Fruit fly (Drosophila melanogaster) whole organism, embryonic: Measurements from ENCODE around the gene CG9522.

ENCODE experiments used
- Aef1 ChIP-seq: fragments of 200-800 bp; sonication (Bioruptor generic); IDR thresholded peaks from 3 replicates; pipeline ENCODE4 v1.3.6; 2022; ENCODE audit warnings: missing biosample characterization, missing genetic modification characterization
- Asciz ChIP-seq: fragments of 200-800 bp; sonication (Bioruptor generic); optimal IDR thresholded peaks from 2 replicates; lab custom pipeline; 2017; ENCODE audit warnings: missing biosample characterization, mild to moderate bottlenecking, missing genetic modification characterization, missing genetic modification reagents
- Awh ChIP-seq: fragments of 200-800 bp; sonication (Bioruptor generic); IDR thresholded peaks from 2 replicates; pipeline ENCODE4, ENCODE4 v1.3.6; 2022; ENCODE audit warnings: missing biosample characterization, missing genetic modification characterization
- CG10147 ChIP-seq: fragments of 200-800 bp; sonication (Bioruptor generic); optimal IDR thresholded peaks from 2 replicates; lab custom pipeline; 2019; ENCODE audit warnings: missing biosample characterization, mild to moderate bottlenecking, missing genetic modification characterization, moderate library complexity
- CG11093 ChIP-seq: fragments of 200-800 bp; sonication (Bioruptor generic); IDR thresholded peaks from 3 replicates; pipeline ENCODE4 v1.3.6; 2022; ENCODE audit warnings: missing biosample characterization, missing genetic modification characterization
- CG15601 ChIP-seq: fragments of 200-800 bp; sonication (Bioruptor generic); optimal IDR thresholded peaks from 3 replicates; lab custom pipeline; 2019; ENCODE audit warnings: missing biosample characterization, mild to moderate bottlenecking, missing genetic modification characterization, moderate library complexity
- CG17385 ChIP-seq: fragments of 200-800 bp; sonication (Bioruptor generic); optimal IDR thresholded peaks from 3 replicates; lab custom pipeline; 2018; ENCODE audit warnings: missing biosample characterization, mild to moderate bottlenecking, missing genetic modification characterization
- CG18262 ChIP-seq: fragments of 200-800 bp; optimal IDR thresholded peaks from 3 replicates; lab custom pipeline; 2019; ENCODE audit warnings: missing biosample characterization, mild to moderate bottlenecking, missing genetic modification characterization, moderate library complexity
- CG18599 ChIP-seq: fragments of 200-800 bp; sonication (Bioruptor generic); optimal IDR thresholded peaks from 3 replicates; lab custom pipeline; 2017; ENCODE audit warnings: missing biosample characterization, missing genetic modification characterization, mild to moderate bottlenecking, moderate library complexity, missing genetic modification reagents
- CG2120 ChIP-seq: fragments of 200-800 bp; sonication (Bioruptor generic); optimal IDR thresholded peaks from 3 replicates; lab custom pipeline; 2016; ENCODE audit warnings: missing biosample characterization, missing genetic modification characterization
- CG3065 ChIP-seq: fragments of 200-800 bp; sonication (Bioruptor generic); optimal IDR thresholded peaks from 2 replicates; lab custom pipeline; 2016; ENCODE audit warnings: missing biosample characterization, missing genetic modification characterization
- CG31441 ChIP-seq: fragments of 200-800 bp; sonication (Bioruptor generic); IDR thresholded peaks from 2 replicates; pipeline ENCODE4 v1.3.6; 2022; ENCODE audit warnings: missing biosample characterization, missing genetic modification characterization
- CG3163 ChIP-seq: fragments of 200-800 bp; sonication (Bioruptor generic); optimal IDR thresholded peaks from 3 replicates; lab custom pipeline; 2016; ENCODE audit warnings: missing biosample characterization, missing genetic modification characterization
- CG32772 ChIP-seq: fragments of 200-800 bp; sonication (Bioruptor generic); IDR thresholded peaks from 2 replicates; pipeline ENCODE4 v1.3.6; 2022; ENCODE audit warnings: missing biosample characterization, missing genetic modification characterization
- CG33557 ChIP-seq: fragments of 200-800 bp; sonication (Bioruptor generic); optimal IDR thresholded peaks from 2 replicates; lab custom pipeline; 2019; ENCODE audit warnings: missing biosample characterization, mild to moderate bottlenecking, missing genetic modification characterization, moderate library complexity
- CG3407 ChIP-seq: fragments of 200-800 bp; sonication (Bioruptor generic); optimal IDR thresholded peaks from 2 replicates; lab custom pipeline; 2018; ENCODE audit warnings: missing biosample characterization, mild to moderate bottlenecking, missing genetic modification characterization
- CG3838 ChIP-seq: fragments of 200-800 bp; sonication (Bioruptor generic); optimal IDR thresholded peaks from 3 replicates; lab custom pipeline; 2016; ENCODE audit warnings: missing biosample characterization, missing genetic modification characterization
- CG4360 ChIP-seq: fragments of 200-800 bp; sonication (Bioruptor generic); IDR thresholded peaks from 2 replicates; pipeline ENCODE4 v1.3.6; 2022; ENCODE audit warnings: missing biosample characterization, missing genetic modification characterization
- CG4854 ChIP-seq: fragments of 200-800 bp; sonication (Bioruptor generic); optimal IDR thresholded peaks from 2 replicates; lab custom pipeline; 2016; ENCODE audit warnings: missing biosample characterization, missing genetic modification characterization, inconsistent platforms
- CG5953 ChIP-seq: fragments of 200-800 bp; sonication (Bioruptor generic); IDR thresholded peaks from 2 replicates; pipeline ENCODE4 v1.3.6; 2022; ENCODE audit warnings: missing biosample characterization, missing genetic modification characterization
- CG8765 ChIP-seq: fragments of 200-800 bp; sonication (Bioruptor generic); IDR thresholded peaks from 2 replicates; pipeline ENCODE4 v1.3.6; 2022; ENCODE audit warnings: missing biosample characterization, missing genetic modification characterization
- D19A ChIP-seq: fragments of 200-800 bp; optimal IDR thresholded peaks from 3 replicates; lab custom pipeline; 2019; ENCODE audit warnings: missing biosample characterization, mild to moderate bottlenecking, missing genetic modification characterization, moderate library complexity
- Dp ChIP-seq: fragments of 200-800 bp; sonication (Bioruptor generic); optimal IDR thresholded peaks from 2 replicates; lab custom pipeline; 2018; ENCODE audit warnings: missing biosample characterization, mild to moderate bottlenecking, missing genetic modification characterization, moderate library complexity
- ERR ChIP-seq: fragments of 200-800 bp; sonication (Bioruptor generic); optimal IDR thresholded peaks from 2 replicates; lab custom pipeline; 2016; ENCODE audit warnings: missing biosample characterization, missing genetic modification characterization
- H15 ChIP-seq: fragments of 200-800 bp; sonication (Bioruptor generic); IDR thresholded peaks from 3 replicates; pipeline ENCODE4 v1.3.6; 2022; ENCODE audit warnings: missing biosample characterization, missing genetic modification characterization
- Hr3 ChIP-seq: fragments of 200-800 bp; sonication (Bioruptor generic); optimal IDR thresholded peaks from 3 replicates; lab custom pipeline; 2016; ENCODE audit warnings: missing biosample characterization, missing genetic modification characterization
- Hr78 ChIP-seq, 2 experiments: fragments of 200-800 bp in 1 of 2; fragments of >200 bp in 1 of 2; sonication (Bioruptor generic) in 1 of 2; optimal IDR thresholded peaks; 2 replicates each; lab custom pipeline; 2017 to 2019; ENCODE audit warnings: missing biosample characterization in 2 of 2, missing genetic modification characterization in 2 of 2, mild to moderate bottlenecking in 1 of 2, moderate library complexity in 1 of 2
- Opbp ChIP-seq: fragments of 200-800 bp; sonication (Bioruptor generic); IDR thresholded peaks from 3 replicates; pipeline ENCODE4 v1.3.6; 2022; ENCODE audit warnings: missing biosample characterization, missing genetic modification characterization; ENCODE audit not compliant: partially characterized antibody
- Pdp1 ChIP-seq, 2 experiments: fragments of 200-800 bp; sonication (Bioruptor generic); optimal IDR thresholded peaks; 3 replicates each; lab custom pipeline; 2016; ENCODE audit warnings: missing biosample characterization in 2 of 2, missing genetic modification characterization in 2 of 2, mild to moderate bottlenecking in 1 of 2, moderate library complexity in 1 of 2
- Tbp ChIP-seq: fragments of >200 bp; optimal IDR thresholded peaks from 2 replicates; lab custom pipeline; 2018; ENCODE audit warnings: missing biosample characterization, missing genetic modification characterization
- Trl ChIP-seq, 3 experiments: fragments of >200 bp in 2 of 3; fragments of 200-800 bp in 1 of 3; sonication (Bioruptor generic) in 1 of 3; optimal IDR thresholded peaks; 2 replicates in 1 of 3; 3 replicates in 2 of 3; lab custom pipeline; 2016 to 2017; ENCODE audit warnings: missing biosample characterization in 1 of 3, missing genetic modification characterization in 1 of 3
- ab ChIP-seq: fragments of 200-800 bp; sonication (Bioruptor generic); optimal IDR thresholded peaks from 2 replicates; lab custom pipeline; 2016; ENCODE audit warnings: missing biosample characterization, missing genetic modification characterization
- abd-A ChIP-seq: fragments of 200-800 bp; sonication (Bioruptor generic); optimal IDR thresholded peaks from 3 replicates; lab custom pipeline; 2019; ENCODE audit warnings: missing biosample characterization, mild to moderate bottlenecking, missing genetic modification characterization, moderate library complexity
- bowl ChIP-seq: fragments of 200-800 bp; sonication (Bioruptor generic); IDR thresholded peaks from 2 replicates; pipeline ENCODE4 v1.3.6; 2022; ENCODE audit warnings: missing biosample characterization, missing genetic modification characterization
- ci ChIP-seq: fragments of 200-800 bp; sonication (Bioruptor generic); IDR thresholded peaks from 3 replicates; pipeline ENCODE4 v1.3.6; 2022; ENCODE audit warnings: missing biosample characterization, missing genetic modification characterization
- crol ChIP-seq: fragments of 200-800 bp; sonication (Bioruptor generic); IDR thresholded peaks from 2 replicates; pipeline ENCODE4 v1.3.6; 2022; ENCODE audit warnings: missing biosample characterization, missing genetic modification characterization
- danr ChIP-seq: fragments of 200-800 bp; sonication (Bioruptor generic); IDR thresholded peaks from 2 replicates; pipeline ENCODE4 v1.3.6; 2022; ENCODE audit warnings: missing biosample characterization, missing genetic modification characterization
- dpn ChIP-seq, 2 experiments: fragments of 200-800 bp; sonication (Bioruptor generic); optimal IDR thresholded peaks; 3 replicates each; lab custom pipeline; 2016; ENCODE audit warnings: missing biosample characterization in 2 of 2, missing genetic modification characterization in 2 of 2
- eve ChIP-seq, 2 experiments: fragments of >200 bp; optimal IDR thresholded peaks; 2 replicates each; lab custom pipeline; 2017; ENCODE audit warnings: missing biosample characterization in 2 of 2, missing genetic modification characterization in 2 of 2
- her ChIP-seq: fragments of 200-800 bp; sonication (Bioruptor generic); optimal IDR thresholded peaks from 2 replicates; lab custom pipeline; 2016; ENCODE audit warnings: missing biosample characterization, missing genetic modification characterization
- jigr1 ChIP-seq: fragments of 200-800 bp; sonication (Bioruptor generic); IDR thresholded peaks from 3 replicates; pipeline ENCODE4 v1.3.6; 2022; ENCODE audit warnings: missing biosample characterization, missing genetic modification characterization
- kni ChIP-seq: fragments of 200-800 bp; sonication (Bioruptor generic); optimal IDR thresholded peaks from 3 replicates; lab custom pipeline; 2017; ENCODE audit warnings: mild to moderate bottlenecking, missing biosample characterization, missing genetic modification reagents, missing genetic modification characterization
- nerfin-1 ChIP-seq: fragments of 200-800 bp; sonication (Bioruptor generic); optimal IDR thresholded peaks from 3 replicates; lab custom pipeline; 2019; ENCODE audit warnings: missing biosample characterization, mild to moderate bottlenecking, missing genetic modification characterization, moderate library complexity
- pho ChIP-seq: fragments of 200-800 bp; sonication (Bioruptor generic); optimal IDR thresholded peaks from 2 replicates; lab custom pipeline; 2016; ENCODE audit warnings: missing biosample characterization, missing genetic modification characterization
- tap ChIP-seq: fragments of 200-800 bp; optimal IDR thresholded peaks from 3 replicates; lab custom pipeline; 2019; ENCODE audit warnings: missing biosample characterization, mild to moderate bottlenecking, missing genetic modification characterization, moderate library complexity
- tna ChIP-seq: fragments of 200-800 bp; sonication (Bioruptor generic); IDR thresholded peaks from 2 replicates; pipeline ENCODE4 v1.3.6; 2022; ENCODE audit warnings: missing biosample characterization, missing genetic modification characterization; ENCODE audit not compliant: partially characterized antibody
- trem ChIP-seq: fragments of 200-800 bp; optimal IDR thresholded peaks from 3 replicates; lab custom pipeline; 2019; ENCODE audit warnings: missing biosample characterization, mild to moderate bottlenecking, missing genetic modification characterization, moderate library complexity
- unpg ChIP-seq: fragments of 200-800 bp; sonication (Bioruptor generic); optimal IDR thresholded peaks from 3 replicates; lab custom pipeline; 2018; ENCODE audit warnings: missing biosample characterization, mild to moderate bottlenecking, missing genetic modification characterization, moderate library complexity
- wdn ChIP-seq: fragments of 200-800 bp; sonication (Bioruptor generic); IDR thresholded peaks from 2 replicates; pipeline ENCODE4 v1.3.6; 2022; ENCODE audit warnings: missing biosample characterization, missing genetic modification characterization

CG9522 gene

DNA sequence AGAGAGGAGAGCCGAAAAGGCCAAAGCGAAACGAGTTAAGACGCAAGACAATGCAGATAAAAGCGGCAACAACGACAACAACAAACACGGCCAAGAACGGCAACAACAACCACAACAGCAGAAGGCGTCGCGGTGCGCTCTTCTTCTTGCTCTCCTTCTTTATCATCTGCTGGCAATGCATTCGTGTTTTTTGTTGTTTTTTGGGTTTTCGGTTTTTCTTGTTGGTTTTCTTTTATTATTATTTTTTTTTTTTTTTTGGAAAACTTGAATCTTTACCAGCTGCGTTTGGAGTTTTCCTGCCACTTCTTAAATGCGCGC, 23.2 kb downstream of the CG9522 start:
- peak; percentile 96 for TF ChIP-seq CG4360 (GFP tag; lab: Robert Waterston, UW)
- TF ChIP-seq dpn (GFP tag; optimal IDR thresholded peaks at IDR 0.05; lab: Kevin White, UChicago): no peak
- TF ChIP-seq Trl (optimal IDR thresholded peaks at IDR 0.05; lab: Kevin White, UChicago): no peak
- no peak for TF ChIP-seq Trl (GFP tag; optimal IDR thresholded peaks at IDR 0.05; lab: Kevin White, UChicago)
- TF ChIP-seq CG17385: peak; percentile 62
- no peak for TF ChIP-seq CG3838 (GFP tag; lab: Kevin White, UChicago)
- no peak for TF ChIP-seq Asciz
- 0 out of 3 replicates have a peak, but pooled peaks have one; percentile 22 for TF ChIP-seq Opbp (GFP tag; lab: Robert Waterston, UW)
- TF ChIP-seq Pdp1 (GFP tag; optimal IDR thresholded peaks at IDR 0.05; lab: Kevin White, UChicago): no peak
- no peak for TF ChIP-seq tap
- no peak for TF ChIP-seq Tbp
- no peak for TF ChIP-seq CG15601
- TF ChIP-seq crol (GFP tag; lab: Robert Waterston, UW): 0 out of 2 replicates have a peak, but pooled peaks have one; percentile 72

DNA sequence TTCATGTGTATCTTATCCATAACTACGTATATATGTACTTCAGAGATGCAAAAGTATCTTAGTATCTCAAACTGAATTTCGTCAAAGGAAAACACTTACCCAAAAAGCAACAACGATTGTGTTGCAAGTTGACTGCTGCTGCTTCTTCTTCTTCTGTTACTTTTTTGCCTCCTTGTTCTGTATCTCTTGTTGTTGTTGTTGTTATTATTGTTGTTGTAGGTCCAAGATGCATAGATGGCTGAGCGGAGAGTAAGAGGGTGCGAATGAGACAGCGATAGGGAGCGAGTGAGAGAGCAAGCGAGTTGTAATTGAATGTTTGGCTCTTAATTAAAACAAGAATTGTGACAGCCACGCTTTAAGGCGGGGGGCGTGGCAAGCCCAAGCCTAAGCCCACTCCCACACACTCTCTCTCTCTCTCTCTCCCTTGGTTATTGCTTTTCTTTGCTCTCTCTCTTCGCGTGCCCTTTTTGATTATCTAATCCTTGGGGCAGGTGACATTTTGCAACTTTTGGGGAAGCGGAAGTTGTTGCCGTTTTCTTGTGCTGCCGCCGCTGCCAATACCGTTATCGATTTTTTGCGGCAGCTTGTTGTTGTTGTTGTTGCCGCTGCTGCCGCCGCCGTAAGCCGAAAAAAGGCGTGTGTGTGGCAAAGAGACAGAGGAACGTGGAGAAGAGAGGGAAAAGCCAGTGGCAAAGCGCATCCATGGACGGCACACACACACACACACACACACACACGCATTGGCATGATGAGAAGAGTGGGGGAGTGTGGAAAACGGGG, 23.7 kb downstream of the CG9522 start:
- no peak for TF ChIP-seq tna (GFP tag; lab: Robert Waterston, UW)
- TF ChIP-seq CG18262 (tag; lab: Kevin White, UChicago): no peak
- no peak for TF ChIP-seq ERR (GFP tag; lab: Kevin White, UChicago)
- TF ChIP-seq wdn (GFP tag; lab: Robert Waterston, UW): no peak
- no peak for TF ChIP-seq CG10147 (GFP tag; lab: Kevin White, UChicago)
- no peak for TF ChIP-seq Aef1 (GFP tag; lab: Robert Waterston, UW)
- no peak for TF ChIP-seq CG4854 (GFP tag; lab: Kevin White, UChicago)
- no peak for TF ChIP-seq kni (GFP tag; lab: Kevin White, UChicago)
- peak; percentile 48 for TF ChIP-seq CG3065 (GFP tag; lab: Kevin White, UChicago)
- TF ChIP-seq CG17385: peak; percentile 35
- no peak for TF ChIP-seq CG31441 (GFP tag; lab: Robert Waterston, UW)
- no peak for TF ChIP-seq eve (GFP tag; optimal IDR thresholded peaks at IDR 0.05; lab: Kevin White, UChicago)
- no peak for TF ChIP-seq nerfin-1
- no peak for TF ChIP-seq CG2120 (GFP tag; lab: Kevin White, UChicago)
- TF ChIP-seq pho (GFP tag; lab: Kevin White, UChicago): no peak
- no peak for TF ChIP-seq H15
- TF ChIP-seq unpg (GFP tag; lab: Kevin White, UChicago): no peak
- no peak for TF ChIP-seq CG32772 (GFP tag; lab: Robert Waterston, UW)
- TF ChIP-seq bowl (GFP tag; lab: Robert Waterston, UW): no peak
- no peak for TF ChIP-seq CG11093 (GFP tag; lab: Robert Waterston, UW)
- 0 out of 2 replicates have a peak, but pooled peaks have one; percentile 23 for TF ChIP-seq Awh (GFP tag; lab: Robert Waterston, UW)
- TF ChIP-seq her (GFP tag; lab: Kevin White, UChicago): no peak
- no peak for TF ChIP-seq CG5953 (GFP tag; lab: Robert Waterston, UW)
- no peak for TF ChIP-seq D19A
- TF ChIP-seq ab (GFP tag; lab: Kevin White, UChicago): no peak
- no peak for TF ChIP-seq CG8765 (GFP tag; lab: Robert Waterston, UW)
- no peak for TF ChIP-seq CG3407 (GFP tag; lab: Kevin White, UChicago)
- no peak for TF ChIP-seq ci
- TF ChIP-seq jigr1 (GFP tag; lab: Robert Waterston, UW): no peak
- no peak for TF ChIP-seq danr
- no peak for TF ChIP-seq Hr78 (GFP tag; optimal IDR thresholded peaks at IDR 0.05; lab: Kevin White, UChicago)
- TF ChIP-seq CG33557 (GFP tag; lab: Kevin White, UChicago): no peak
- TF ChIP-seq trem (tag; lab: Kevin White, UChicago): no peak
- no peak for TF ChIP-seq CG18599 (GFP tag; lab: Kevin White, UChicago)
- no peak for TF ChIP-seq abd-A (tag; lab: Kevin White, UChicago)
- no peak for TF ChIP-seq CG3163
- TF ChIP-seq Hr3 (GFP tag; lab: Kevin White, UChicago): no peak
- no peak for TF ChIP-seq Dp (GFP tag; lab: Kevin White, UChicago)
